Worm (Caenorhabditis elegans): ENCODE data around the gene ttr-48.

The ttr-48 gene

DNA sequence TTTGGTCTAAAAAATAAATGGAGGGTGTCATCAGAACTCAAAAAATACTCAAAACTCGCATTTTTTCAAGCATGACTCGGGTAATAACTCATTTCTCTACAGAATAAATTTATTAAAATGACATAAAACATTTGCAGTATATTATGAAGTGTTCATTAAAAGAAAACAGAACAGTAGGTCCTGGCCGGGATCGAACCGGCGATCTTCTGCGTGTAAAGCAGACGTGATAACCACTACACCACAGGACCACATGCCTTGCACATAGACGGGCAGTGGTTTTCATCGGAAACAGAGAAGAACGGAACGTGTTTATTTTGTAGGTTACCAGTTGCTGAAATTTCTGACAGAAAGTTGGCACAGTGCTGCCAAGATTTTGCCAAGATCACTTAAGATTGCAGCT lies 48.9 kb downstream of the ttr-48 start:
- TF ChIP-seq ztf-6 (GFP tag; IDR thresholded peaks at IDR 0.05) = no peak
- TF ChIP-seq dox-1 (GFP tag; IDR thresholded peaks at IDR 0.05) = peak; percentile 82
- TF ChIP-seq lin-40 (tag; optimal IDR thresholded peaks at IDR 0.05) = peak; percentile 25
- TF ChIP-seq rcor-1 (GFP tag; IDR thresholded peaks at IDR 0.05) = peak; percentile 77
- TF ChIP-seq lin-54 (GFP tag; optimal IDR thresholded peaks at IDR 0.05) = peak; percentile 41
- TF ChIP-seq Y56A3A.18 (GFP tag; IDR thresholded peaks at IDR 0.05) = peak; percentile 85
- TF ChIP-seq ekl-4 (GFP tag; IDR thresholded peaks at IDR 0.05) = peak; percentile 76
- peak; percentile 86 for TF ChIP-seq nhr-90 (tag; optimal IDR thresholded peaks at IDR 0.05)
- peak; percentile 89 for TF ChIP-seq tbp1 (GFP tag; optimal IDR thresholded peaks at IDR 0.05)
- TF ChIP-seq snpc-3.4 (tag; optimal IDR thresholded peaks at IDR 0.05) = peak; percentile 69
- TF ChIP-seq B0336.3 (GFP tag; IDR thresholded peaks at IDR 0.05) = peak; percentile 49; the same call in 1 of the 2 replicates
- TF ChIP-seq nhr-80 (tag; optimal IDR thresholded peaks at IDR 0.05) = peak; percentile 37
- peak; percentile 77 for TF ChIP-seq B0261.1 (tag; optimal IDR thresholded peaks at IDR 0.05)
- TF ChIP-seq hrde-1 (tag; optimal IDR thresholded peaks at IDR 0.05; ENCODE audit: borderline replicate concordance) = no peak
- peak; percentile 16; the same call in 1 of the 2 replicates for TF ChIP-seq nfyb-1 (GFP tag; IDR thresholded peaks at IDR 0.05)
- TF ChIP-seq D2030.7 (GFP tag; IDR thresholded peaks at IDR 0.05) = peak; percentile 85
- TF ChIP-seq let-607 (tag; optimal IDR thresholded peaks at IDR 0.05) = peak in 1 of 2 experiments; percentile 34
- peak; percentile 61 for TF ChIP-seq nhr-179 (tag; optimal IDR thresholded peaks at IDR 0.05)
- no peak for TF ChIP-seq ceh-40 (GFP tag; IDR thresholded peaks at IDR 0.05)
- peak; percentile 91 for TF ChIP-seq lin-26 (GFP tag; IDR thresholded peaks at IDR 0.05)
- peak; percentile 78 for TF ChIP-seq snpc-1.3 (tag; optimal IDR thresholded peaks at IDR 0.05; ENCODE audit: insufficient read depth)
- TF ChIP-seq ztf-25 (GFP tag; IDR thresholded peaks at IDR 0.05) = peak; percentile 84; the same call in 1 of the 2 replicates
- no peak for TF ChIP-seq nhr-120 (GFP tag; IDR thresholded peaks at IDR 0.05)
- peak; percentile 77; the same call in 1 of the 2 replicates for TF ChIP-seq madf-3 (GFP tag; IDR thresholded peaks at IDR 0.05)
- TF ChIP-seq attf-3 (GFP tag; conservative IDR thresholded peaks at IDR 0.05) = no peak
- peak; percentile 61; the same call in 1 of the 2 replicates for TF ChIP-seq madf-6 (GFP tag; IDR thresholded peaks at IDR 0.05)
- peak; percentile 82; the same call in 1 of the 2 replicates for TF ChIP-seq cebp-2 (GFP tag; IDR thresholded peaks at IDR 0.05)
- 0 out of 2 replicates have a peak, but pooled peaks have one; percentile 34 for TF ChIP-seq Y95B8A.8 (GFP tag; IDR thresholded peaks at IDR 0.05)
- 0 out of 2 replicates have a peak, but pooled peaks have one; percentile 31 for TF ChIP-seq F39B2.1 (GFP tag; IDR thresholded peaks at IDR 0.05)
- peak; percentile 72 for TF ChIP-seq T07F8.4 (tag; optimal IDR thresholded peaks at IDR 0.05)
- peak; percentile 57 for TF ChIP-seq hmg-1.2 (GFP tag; IDR thresholded peaks at IDR 0.05)
- TF ChIP-seq mcd-1 (GFP tag; IDR thresholded peaks at IDR 0.05) = peak; percentile 29; the same call in 1 of the 2 replicates
- TF ChIP-seq mes-4 (tag; optimal IDR thresholded peaks at IDR 0.05) = peak; percentile 62
- TF ChIP-seq bed-2 (GFP tag; IDR thresholded peaks at IDR 0.05) = no peak
- TF ChIP-seq T26A5.8 (tag; optimal IDR thresholded peaks at IDR 0.05) = peak; percentile 51
- TF ChIP-seq die-1 (tag; optimal IDR thresholded peaks at IDR 0.05) = peak; percentile 83
- peak; percentile 57 for TF ChIP-seq lsy-27 (tag; optimal IDR thresholded peaks at IDR 0.05; ENCODE audit: borderline replicate concordance, insufficient read depth)
- peak; percentile 58 to 89 for TF ChIP-seq rec-8 (tag; optimal IDR thresholded peaks at IDR 0.05)
- peak; percentile 73 for TF ChIP-seq snpc-4 (GFP tag; optimal IDR thresholded peaks at IDR 0.05)
- peak in 3 of 4 experiments; percentile 59 to 80 (median 70) for TF ChIP-seq snpc-4 (tag; optimal IDR thresholded peaks at IDR 0.05)
- peak; percentile 91 for TF ChIP-seq him-1 (tag; optimal IDR thresholded peaks at IDR 0.05)
- TF ChIP-seq pbrm-1 (GFP tag; IDR thresholded peaks at IDR 0.05) = peak; percentile 83
- TF ChIP-seq sptf-2 (GFP tag; optimal IDR thresholded peaks at IDR 0.05) = no peak
- peak; percentile 62 for TF ChIP-seq attf-6 (GFP tag; IDR thresholded peaks at IDR 0.05)
- no peak for TF ChIP-seq ceh-58 (GFP tag; IDR thresholded peaks at IDR 0.05)
- peak; percentile 51 for TF ChIP-seq mxl-1 (tag; optimal IDR thresholded peaks at IDR 0.05)
- TF ChIP-seq F57A8.1 (GFP tag; optimal IDR thresholded peaks at IDR 0.05) = peak; percentile 25
